Fruit fly (Drosophila melanogaster): ENCODE measurements around the gene SF2.

The SF2 gene

dm6 chr3R:16336327-16337052, 5.3 kb downstream of the SF2 start:
- no peak for TF ChIP-seq h (optimal IDR thresholded peaks at IDR 0.05)
- no peak for TF ChIP-seq ttk (optimal IDR thresholded peaks at IDR 0.05)
- no peak for TF ChIP-seq Myc (optimal IDR thresholded peaks at IDR 0.05)
- no peak for TF ChIP-seq psq (optimal IDR thresholded peaks at IDR 0.05)
- TF ChIP-seq Sin3A (optimal IDR thresholded peaks at IDR 0.05), result no peak
- no peak for TF ChIP-seq insv (optimal IDR thresholded peaks at IDR 0.05)

- TF ChIP-seq psq (optimal IDR thresholded peaks at IDR 0.05) (no peak), Sin3A (optimal IDR thresholded peaks at IDR 0.05) (no peak), insv (optimal IDR thresholded peaks at IDR 0.05) (no peak), ttk (optimal IDR thresholded peaks at IDR 0.05) (no peak), Myc (optimal IDR thresholded peaks at IDR 0.05) (no peak)
Observed at dm6 chr3R:16335438-16336073, 6.2 kb downstream of the SF2 start.

dm6 chr3R:16334797-16335196, 7.0 kb downstream of the SF2 start:
- no peak for TF ChIP-seq psq (optimal IDR thresholded peaks at IDR 0.05)
- no peak for TF ChIP-seq Sin3A (optimal IDR thresholded peaks at IDR 0.05)
- no peak for TF ChIP-seq insv (optimal IDR thresholded peaks at IDR 0.05)
- no peak for TF ChIP-seq Myc (optimal IDR thresholded peaks at IDR 0.05)
- no peak for TF ChIP-seq ttk (optimal IDR thresholded peaks at IDR 0.05)
- no peak for TF ChIP-seq h (optimal IDR thresholded peaks at IDR 0.05)

dm6 chr3R:16334329-16334728, 7.5 kb downstream of the SF2 start:
- TF ChIP-seq Sin3A (optimal IDR thresholded peaks at IDR 0.05) (no peak), psq (optimal IDR thresholded peaks at IDR 0.05) (no peak), h (optimal IDR thresholded peaks at IDR 0.05) (no peak), Myc (optimal IDR thresholded peaks at IDR 0.05) (no peak), ttk (optimal IDR thresholded peaks at IDR 0.05) (no peak), insv (optimal IDR thresholded peaks at IDR 0.05) (no peak)

- TF ChIP-seq Sin3A (optimal IDR thresholded peaks at IDR 0.05) (no peak), Myc (optimal IDR thresholded peaks at IDR 0.05) (no peak), insv (optimal IDR thresholded peaks at IDR 0.05) (no peak), ttk (optimal IDR thresholded peaks at IDR 0.05) (no peak), psq (optimal IDR thresholded peaks at IDR 0.05) (no peak), h (optimal IDR thresholded peaks at IDR 0.05) (no peak)
Observed at dm6 chr3R:16331809-16332343, 9.9 kb downstream of the SF2 start.

dm6 chr3R:16329797-16330196, 12.0 kb downstream of the SF2 start:
- TF ChIP-seq insv (optimal IDR thresholded peaks at IDR 0.05), result no peak
- no peak for TF ChIP-seq psq (optimal IDR thresholded peaks at IDR 0.05)
- no peak for TF ChIP-seq Myc (optimal IDR thresholded peaks at IDR 0.05)
- no peak for TF ChIP-seq h (optimal IDR thresholded peaks at IDR 0.05)
- TF ChIP-seq ttk (optimal IDR thresholded peaks at IDR 0.05), result no peak
- TF ChIP-seq Sin3A (optimal IDR thresholded peaks at IDR 0.05), result no peak

- TF ChIP-seq Sin3A (optimal IDR thresholded peaks at IDR 0.05) (no peak), insv (optimal IDR thresholded peaks at IDR 0.05) (no peak), h (optimal IDR thresholded peaks at IDR 0.05) (no peak), Myc (optimal IDR thresholded peaks at IDR 0.05) (no peak), ttk (optimal IDR thresholded peaks at IDR 0.05) (no peak), psq (optimal IDR thresholded peaks at IDR 0.05) (no peak)
Observed at dm6 chr3R:16327549-16327948, 14.2 kb downstream of the SF2 start, which contains the start of gene CG17930. CG17930 (plus strand) TSS chr3R:16327849.

dm6 chr3R:16325192-16325591, 16.6 kb downstream of the SF2 start, which contains the start of gene CG17929:
CG17929 (plus strand) TSS chr3R:16325492.
- TF ChIP-seq ttk (optimal IDR thresholded peaks at IDR 0.05), result no peak
- no peak for TF ChIP-seq Myc (optimal IDR thresholded peaks at IDR 0.05)
- no peak for TF ChIP-seq Sin3A (optimal IDR thresholded peaks at IDR 0.05)
- no peak for TF ChIP-seq insv (optimal IDR thresholded peaks at IDR 0.05)
- no peak for TF ChIP-seq psq (optimal IDR thresholded peaks at IDR 0.05)
- TF ChIP-seq h (optimal IDR thresholded peaks at IDR 0.05), result no peak

- no peak for TF ChIP-seq Myc (optimal IDR thresholded peaks at IDR 0.05)
- no peak for TF ChIP-seq Sin3A (optimal IDR thresholded peaks at IDR 0.05)
- no peak for TF ChIP-seq insv (optimal IDR thresholded peaks at IDR 0.05)
- TF ChIP-seq psq (optimal IDR thresholded peaks at IDR 0.05), result no peak
- no peak for TF ChIP-seq h (optimal IDR thresholded peaks at IDR 0.05)
- no peak for TF ChIP-seq ttk (optimal IDR thresholded peaks at IDR 0.05)
Observed at dm6 chr3R:16323093-16323492, 18.7 kb downstream of the SF2 start, which contains the start of gene CG6901. CG6901 (plus strand) TSS chr3R:16323415.

dm6 chr3R:16321538-16321937, 20.2 kb downstream of the SF2 start, which contains the start of gene CG44044:
CG44044 (plus strand) TSS chr3R:16321838.
- TF ChIP-seq psq (optimal IDR thresholded peaks at IDR 0.05), result no peak

dm6 chr3R:16316747-16317146, 25.0 kb downstream of the SF2 start:
- TF ChIP-seq insv (optimal IDR thresholded peaks at IDR 0.05), result no peak
- TF ChIP-seq psq (optimal IDR thresholded peaks at IDR 0.05), result no peak

dm6 chr3R:16310081-16310493, 31.7 kb downstream of the SF2 start:
- TF ChIP-seq insv (optimal IDR thresholded peaks at IDR 0.05) (no peak), Sin3A (optimal IDR thresholded peaks at IDR 0.05) (no peak), ttk (optimal IDR thresholded peaks at IDR 0.05) (no peak), h (optimal IDR thresholded peaks at IDR 0.05) (no peak), psq (optimal IDR thresholded peaks at IDR 0.05) (no peak), Myc (optimal IDR thresholded peaks at IDR 0.05) (no peak)

Data from Kc167 (cell line).